Fruit fly (Drosophila melanogaster): ENCODE results near the gene ko.

DNA sequence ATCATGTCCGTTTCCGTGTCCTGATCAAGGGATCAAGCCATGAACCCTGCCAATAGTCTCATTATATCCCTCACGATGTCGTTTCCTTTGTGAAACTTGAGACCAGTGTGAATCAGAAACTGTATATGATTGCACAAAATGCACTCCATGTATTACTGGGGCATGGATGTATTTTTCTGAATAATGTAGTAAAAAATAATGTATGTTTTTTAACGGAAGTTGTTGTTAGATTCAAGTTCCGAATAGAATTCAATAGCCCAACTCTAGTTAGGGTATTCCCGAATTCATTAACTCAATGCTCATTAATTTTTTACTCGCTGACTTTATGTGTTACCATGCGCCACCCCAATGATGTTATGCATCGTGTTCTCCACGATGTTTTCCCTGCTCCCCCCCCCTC lies 86.2 kb downstream of the ko start:
- TF ChIP-seq dan (GFP tag; IDR thresholded peaks at IDR 0.05) (no peak), CG3995 (GFP tag; optimal IDR thresholded peaks at IDR 0.05) (no peak), Sox102F (GFP tag; optimal IDR thresholded peaks at IDR 0.05) (no peak), bbx (GFP tag; IDR thresholded peaks at IDR 0.05; ENCODE audit: partially characterized antibody) (no peak), fd96Cb (tag; optimal IDR thresholded peaks at IDR 0.05) (no peak), exex (tag; optimal IDR thresholded peaks at IDR 0.05) (no peak), CG8478 (optimal IDR thresholded peaks at IDR 0.05) (no peak), Nf-YB (GFP tag; optimal IDR thresholded peaks at IDR 0.05) (no peak), dm (GFP tag; optimal IDR thresholded peaks at IDR 0.05) (no peak), wor (GFP tag; IDR thresholded peaks at IDR 0.05) (no peak)
